Worm (Caenorhabditis elegans): ENCODE measurements around the gene mct-4.

mct-4 gene

ce11 chrX:4974486-4974885 lies 44.9 kb upstream of the mct-4 start:
- TF ChIP-seq ztf-28 (GFP tag; IDR thresholded peaks at IDR 0.05), result no peak
- no peak for TF ChIP-seq nfya-1 (tag; optimal IDR thresholded peaks at IDR 0.05; ENCODE audit: borderline replicate concordance, insufficient read depth)
- no peak for TF ChIP-seq die-1 (tag; optimal IDR thresholded peaks at IDR 0.05)
- peak; percentile 41 for TF ChIP-seq unc-62 (GFP tag; optimal IDR thresholded peaks at IDR 0.05)
- TF ChIP-seq F22D6.2 (tag; optimal IDR thresholded peaks at IDR 0.05), result no peak
- TF ChIP-seq lin-35 (GFP tag; optimal IDR thresholded peaks at IDR 0.05), result no peak
- no peak for TF ChIP-seq xnd-1 (tag; optimal IDR thresholded peaks at IDR 0.05)
- TF ChIP-seq egl-18 (GFP tag; IDR thresholded peaks at IDR 0.05), result no peak
- peak; percentile 84 for TF ChIP-seq nhr-80 (tag; optimal IDR thresholded peaks at IDR 0.05)
- TF ChIP-seq let-607 (tag; optimal IDR thresholded peaks at IDR 0.05), result peak; percentile 90
- no peak for TF ChIP-seq F23B12.7 (tag; optimal IDR thresholded peaks at IDR 0.05; ENCODE audit: insufficient read depth)
- TF ChIP-seq nhr-90 (tag; optimal IDR thresholded peaks at IDR 0.05), result no peak
- TF ChIP-seq madf-10 (tag; optimal IDR thresholded peaks at IDR 0.05), result no peak
- TF ChIP-seq ztf-26 (tag; optimal IDR thresholded peaks at IDR 0.05), result no peak
- no peak for TF ChIP-seq pha-4 (tag; optimal IDR thresholded peaks at IDR 0.05)
- no peak for TF ChIP-seq Y53G8AR.9 (GFP tag; conservative IDR thresholded peaks at IDR 0.05)
- no peak for TF ChIP-seq dox-1 (GFP tag; IDR thresholded peaks at IDR 0.05)
- no peak for TF ChIP-seq lsl-1 (GFP tag; optimal IDR thresholded peaks at IDR 0.05)

DNA sequence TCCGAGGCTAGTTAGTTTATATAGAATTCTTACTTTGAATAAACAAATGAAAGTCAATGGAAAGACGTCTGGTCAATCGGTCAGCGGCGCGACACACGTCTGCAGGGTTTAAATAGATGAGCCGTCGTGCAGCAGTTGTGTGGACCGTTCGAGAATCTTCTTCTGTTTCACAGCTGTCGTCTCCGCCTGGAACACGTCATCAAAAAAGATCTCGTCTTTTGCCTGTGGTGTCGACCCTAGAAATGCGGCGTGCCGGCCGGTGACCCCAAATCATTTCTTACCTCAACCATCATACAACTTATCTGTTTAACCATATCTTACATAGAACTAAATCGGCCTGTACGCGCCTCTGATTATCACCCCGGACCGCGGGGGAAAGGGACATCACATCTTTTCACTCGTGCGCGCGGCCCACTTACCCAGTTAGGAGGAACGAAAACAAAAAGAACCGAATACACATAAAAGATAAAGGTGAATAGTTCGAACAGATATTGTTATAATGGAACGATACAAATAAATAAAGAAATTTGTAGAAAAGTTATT lies 42.6 kb upstream of the mct-4 start:
- TF ChIP-seq zfh-2 (GFP tag; conservative IDR thresholded peaks at IDR 0.05), result 0 out of 2 replicates have a peak, but pooled peaks have one; percentile 21
- no peak for TF ChIP-seq ceh-100 (GFP tag; IDR thresholded peaks at IDR 0.05)
- 0 out of 2 replicates have a peak, but pooled peaks have one; percentile 6 for TF ChIP-seq madf-6 (GFP tag; IDR thresholded peaks at IDR 0.05)
- TF ChIP-seq hsf-1 (GFP tag; IDR thresholded peaks at IDR 0.05), result peak; percentile 67; the same call in 1 of the 2 replicates
- no peak for TF ChIP-seq somi-1 (GFP tag; optimal IDR thresholded peaks at IDR 0.05)

DNA sequence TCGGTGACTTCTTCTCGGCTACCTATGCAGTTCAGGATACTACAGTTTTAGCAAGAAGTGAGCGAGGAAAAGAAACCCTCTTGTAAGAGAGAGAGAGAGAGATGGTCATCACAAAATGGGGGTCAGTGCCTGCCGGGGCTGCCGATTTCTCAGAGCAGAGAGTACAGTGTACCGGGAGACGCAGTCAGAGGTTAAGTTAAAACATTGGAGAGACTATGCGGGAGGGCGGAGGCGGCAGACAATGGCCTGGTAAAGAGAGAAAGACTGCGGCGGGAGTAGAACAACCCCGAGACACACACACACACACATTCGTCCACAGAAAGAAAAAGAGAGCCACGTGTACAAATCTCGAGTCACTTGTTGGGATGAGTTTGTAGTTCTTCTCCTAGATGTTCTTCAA lies 41.9 kb upstream of the mct-4 start:
- TF ChIP-seq hmg-1.2 (GFP tag; IDR thresholded peaks at IDR 0.05) (peak; percentile 90), nfyb-1 (GFP tag; IDR thresholded peaks at IDR 0.05) (peak; percentile 37), B0261.1 (tag; optimal IDR thresholded peaks at IDR 0.05) (no peak), F57A8.1 (GFP tag; optimal IDR thresholded peaks at IDR 0.05) (no peak), C17E4.6 (GFP tag; IDR thresholded peaks at IDR 0.05) (no peak), ztf-3 (GFP tag; optimal IDR thresholded peaks at IDR 0.05) (no peak), Y67H2A.10 (GFP tag; conservative IDR thresholded peaks at IDR 0.05) (no peak), lin-40 (tag; optimal IDR thresholded peaks at IDR 0.05) (no peak), F52B5.7 (tag; optimal IDR thresholded peaks at IDR 0.05) (no peak), ceh-91 (GFP tag; IDR thresholded peaks at IDR 0.05) (no peak), cebp-2 (GFP tag; IDR thresholded peaks at IDR 0.05) (no peak), ceh-27 (GFP tag; optimal IDR thresholded peaks at IDR 0.05) (peak; percentile 50), lin-26 (GFP tag; IDR thresholded peaks at IDR 0.05) (peak; percentile 70; the same call in 1 of the 2 replicates), dox-1 (GFP tag; IDR thresholded peaks at IDR 0.05) (no peak), rec-8 (tag; optimal IDR thresholded peaks at IDR 0.05) (no peak), somi-1 (GFP tag; optimal IDR thresholded peaks at IDR 0.05) (no peak), B0019.2 (GFP tag; conservative IDR thresholded peaks at IDR 0.05) (no peak), hmg-20 (GFP tag; IDR thresholded peaks at IDR 0.05) (no peak), ztf-18 (tag; optimal IDR thresholded peaks at IDR 0.05) (no peak), atf-7 (tag; optimal IDR thresholded peaks at IDR 0.05) (no peak), Y56A3A.18 (GFP tag; IDR thresholded peaks at IDR 0.05) (no peak), K11D2.4 (GFP tag; IDR thresholded peaks at IDR 0.05) (no peak), bed-2 (GFP tag; IDR thresholded peaks at IDR 0.05) (no peak), tbp1 (GFP tag; optimal IDR thresholded peaks at IDR 0.05) (peak; percentile 17), mes-4 (tag; optimal IDR thresholded peaks at IDR 0.05) (no peak), lin-35 (GFP tag; optimal IDR thresholded peaks at IDR 0.05) (peak in 1 of 3 experiments; percentile 19)

Measured in whole organism, young adult.